Fruit fly (Drosophila melanogaster) whole organism, embryonic: ENCODE results near the gene Acn.

ENCODE experiments used
- Aef1 ChIP-seq: fragments of 200-800 bp; sonication (Bioruptor generic); IDR thresholded peaks from 3 replicates; pipeline ENCODE4 v1.3.6; 2022; ENCODE audit warnings: missing biosample characterization, missing genetic modification characterization
- Atf3 ChIP-seq: fragments of 200-800 bp; sonication (Bioruptor generic); optimal IDR thresholded peaks from 3 replicates; lab custom pipeline; 2016; ENCODE audit warnings: missing biosample characterization, missing genetic modification characterization
- BEAF-32 ChIP-seq: fragments of 200-800 bp; sonication (Bioruptor generic); optimal IDR thresholded peaks from 3 replicates; lab custom pipeline; 2017; ENCODE audit warnings: missing biosample characterization, missing genetic modification characterization, mild to moderate bottlenecking, moderate library complexity, missing genetic modification reagents
- Bdp1 ChIP-seq: fragments of 200-800 bp; sonication (Bioruptor generic); optimal IDR thresholded peaks from 3 replicates; lab custom pipeline; 2016; ENCODE audit warnings: missing biosample characterization, missing genetic modification characterization
- Bgb ChIP-seq: fragments of 200-800 bp; sonication (Bioruptor generic); IDR thresholded peaks from 2 replicates; pipeline ENCODE4 v1.3.6; 2022; ENCODE audit warnings: missing biosample characterization, missing genetic modification characterization; ENCODE audit not compliant: partially characterized antibody
- CG10267 ChIP-seq: fragments of 200-800 bp; sonication (Bioruptor generic); optimal IDR thresholded peaks from 2 replicates; lab custom pipeline; 2018; ENCODE audit warnings: missing biosample characterization, mild to moderate bottlenecking, missing genetic modification characterization, moderate library complexity
- CG10959 ChIP-seq: fragments of 200-800 bp; sonication (Bioruptor generic); IDR thresholded peaks from 2 replicates; pipeline ENCODE4 v1.3.6; 2022; ENCODE audit warnings: missing biosample characterization, missing genetic modification characterization
- CG12659 ChIP-seq: fragments of 200-800 bp; sonication (Bioruptor generic); optimal IDR thresholded peaks from 3 replicates; lab custom pipeline; 2017; ENCODE audit warnings: mild to moderate bottlenecking, missing biosample characterization, missing genetic modification reagents, missing genetic modification characterization
- CG13287 ChIP-seq: fragments of 200-800 bp; sonication (Bioruptor generic); IDR thresholded peaks from 2 replicates; pipeline ENCODE4 v1.3.6; 2022; ENCODE audit warnings: missing biosample characterization, missing genetic modification characterization; ENCODE audit not compliant: partially characterized antibody
- CG13424 ChIP-seq: fragments of 200-800 bp; sonication (Bioruptor generic); optimal IDR thresholded peaks from 2 replicates; lab custom pipeline; 2019; ENCODE audit warnings: missing biosample characterization, mild to moderate bottlenecking, missing genetic modification characterization, moderate library complexity
- CG14860 ChIP-seq: fragments of 200-800 bp; sonication (Bioruptor generic); IDR thresholded peaks from 3 replicates; pipeline ENCODE4 v1.3.6; 2022; ENCODE audit warnings: missing biosample characterization, missing genetic modification characterization; ENCODE audit not compliant: partially characterized antibody
- CG15514 ChIP-seq: fragments of 200-800 bp; sonication (Bioruptor generic); optimal IDR thresholded peaks from 3 replicates; lab custom pipeline; 2017; ENCODE audit warnings: missing biosample characterization, missing genetic modification characterization, mild to moderate bottlenecking, moderate library complexity, missing genetic modification reagents
- CG1603 ChIP-seq: fragments of 200-800 bp; sonication (Bioruptor generic); optimal IDR thresholded peaks from 2 replicates; lab custom pipeline; 2019; ENCODE audit warnings: missing biosample characterization, mild to moderate bottlenecking, missing genetic modification characterization, moderate library complexity
- CG16813 ChIP-seq: fragments of 200-800 bp; sonication (Bioruptor generic); IDR thresholded peaks from 3 replicates; pipeline ENCODE4 v1.3.6; 2022; ENCODE audit warnings: missing biosample characterization, missing genetic modification characterization; ENCODE audit not compliant: partially characterized antibody
- CG30020 ChIP-seq: fragments of 200-800 bp; optimal IDR thresholded peaks from 2 replicates; lab custom pipeline; 2019; ENCODE audit warnings: missing biosample characterization, mild to moderate bottlenecking, missing genetic modification characterization, moderate library complexity
- CG31441 ChIP-seq: fragments of 200-800 bp; sonication (Bioruptor generic); IDR thresholded peaks from 2 replicates; pipeline ENCODE4 v1.3.6; 2022; ENCODE audit warnings: missing biosample characterization, missing genetic modification characterization
- CG34224 ChIP-seq: fragments of 200-800 bp; sonication (Bioruptor generic); IDR thresholded peaks from 3 replicates; pipeline ENCODE4 v1.3.6; 2022; ENCODE audit warnings: missing biosample characterization, missing genetic modification characterization; ENCODE audit not compliant: partially characterized antibody
- CG4617 ChIP-seq: fragments of 200-800 bp; sonication (Bioruptor generic); optimal IDR thresholded peaks from 3 replicates; lab custom pipeline; 2016; ENCODE audit warnings: missing biosample characterization, missing genetic modification characterization, borderline replicate concordance
- CG6175 ChIP-seq: fragments of 200-800 bp; sonication (Bioruptor generic); IDR thresholded peaks from 3 replicates; pipeline ENCODE4 v1.3.6; 2022; ENCODE audit warnings: missing biosample characterization, missing genetic modification characterization
- CG7357 ChIP-seq: fragments of 200-800 bp; sonication (Bioruptor generic); IDR thresholded peaks from 3 replicates; pipeline ENCODE4 v1.3.6; 2022; ENCODE audit warnings: missing biosample characterization, missing genetic modification characterization
- CG8944 ChIP-seq: fragments of 200-800 bp; sonication (Bioruptor generic); optimal IDR thresholded peaks from 3 replicates; lab custom pipeline; 2016; ENCODE audit warnings: missing biosample characterization, missing genetic modification characterization
- CG9437 ChIP-seq: fragments of 200-800 bp; sonication (Bioruptor generic); optimal IDR thresholded peaks from 2 replicates; lab custom pipeline; 2018; ENCODE audit warnings: missing biosample characterization, mild to moderate bottlenecking, missing genetic modification characterization
- Dll ChIP-seq: fragments of 200-800 bp; sonication (Bioruptor generic); IDR thresholded peaks from 4 replicates; pipeline ENCODE4 v1.3.6; 2022; ENCODE audit warnings: missing biosample characterization, missing genetic modification characterization; ENCODE audit not compliant: partially characterized antibody
- Dp ChIP-seq: fragments of 200-800 bp; sonication (Bioruptor generic); optimal IDR thresholded peaks from 2 replicates; lab custom pipeline; 2018; ENCODE audit warnings: missing biosample characterization, mild to moderate bottlenecking, missing genetic modification characterization, moderate library complexity
- Dref ChIP-seq: fragments of 200-800 bp; sonication (Bioruptor generic); IDR thresholded peaks from 2 replicates; pipeline ENCODE4 v1.3.6; 2022; ENCODE audit warnings: missing biosample characterization, missing genetic modification characterization
- HLH4C ChIP-seq: fragments of 200-800 bp; sonication (Bioruptor generic); IDR thresholded peaks from 3 replicates; pipeline ENCODE4 v1.3.6; 2022; ENCODE audit warnings: missing biosample characterization, missing genetic modification characterization; ENCODE audit not compliant: partially characterized antibody
- HmgZ ChIP-seq: fragments of 200-800 bp; sonication (Bioruptor generic); optimal IDR thresholded peaks from 2 replicates; lab custom pipeline; 2018; ENCODE audit warnings: missing biosample characterization, mild to moderate bottlenecking, missing genetic modification characterization
- MESR4 ChIP-seq: fragments of 200-800 bp; sonication (Bioruptor generic); optimal IDR thresholded peaks from 2 replicates; lab custom pipeline; 2018; ENCODE audit warnings: missing biosample characterization, mild to moderate bottlenecking, missing genetic modification characterization, moderate library complexity
- Max ChIP-seq: fragments of 200-800 bp; sonication (Bioruptor generic); optimal IDR thresholded peaks from 2 replicates; lab custom pipeline; 2016; ENCODE audit warnings: missing biosample characterization, mild to moderate bottlenecking, missing genetic modification characterization
- Myb ChIP-seq: fragments of 200-800 bp; sonication (Bioruptor generic); optimal IDR thresholded peaks from 2 replicates; lab custom pipeline; 2016; ENCODE audit warnings: missing biosample characterization, missing genetic modification characterization
- Neu2 ChIP-seq: fragments of 200-800 bp; sonication (Bioruptor generic); optimal IDR thresholded peaks from 3 replicates; lab custom pipeline; 2016; ENCODE audit warnings: missing biosample characterization, missing genetic modification characterization, borderline replicate concordance
- Opbp ChIP-seq: fragments of 200-800 bp; sonication (Bioruptor generic); IDR thresholded peaks from 3 replicates; pipeline ENCODE4 v1.3.6; 2022; ENCODE audit warnings: missing biosample characterization, missing genetic modification characterization; ENCODE audit not compliant: partially characterized antibody
- Scr ChIP-seq: fragments of 200-800 bp; sonication (Bioruptor generic); IDR thresholded peaks from 2 replicates; pipeline ENCODE4 v1.3.6; 2022; ENCODE audit warnings: missing biosample characterization, missing genetic modification characterization; ENCODE audit not compliant: partially characterized antibody
- Sin3A ChIP-seq: fragments of >200 bp; optimal IDR thresholded peaks from 2 replicates; lab custom pipeline; 2018
- aop ChIP-seq: fragments of 200-800 bp; sonication (Bioruptor generic); IDR thresholded peaks from 2 replicates; pipeline ENCODE4 v1.3.6; 2022; ENCODE audit warnings: missing biosample characterization, missing genetic modification characterization
- bbx ChIP-seq: fragments of 200-800 bp; sonication (Bioruptor generic); IDR thresholded peaks from 2 replicates; pipeline ENCODE4 v1.3.6; 2022; ENCODE audit warnings: missing biosample characterization, missing genetic modification characterization; ENCODE audit not compliant: partially characterized antibody
- hb ChIP-seq: fragments of 200-800 bp; sonication (Bioruptor generic); IDR thresholded peaks from 3 replicates; pipeline ENCODE4 v1.3.6; 2022; ENCODE audit warnings: missing biosample characterization, missing genetic modification characterization; ENCODE audit not compliant: partially characterized antibody
- hbn ChIP-seq: fragments of 200-800 bp; sonication (Bioruptor generic); IDR thresholded peaks from 2 replicates; pipeline ENCODE4 v1.3.6; 2022; ENCODE audit warnings: missing biosample characterization, missing genetic modification characterization; ENCODE audit not compliant: partially characterized antibody
- kay ChIP-seq: fragments of 200-800 bp; sonication (Bioruptor generic); optimal IDR thresholded peaks from 2 replicates; lab custom pipeline; 2016; ENCODE audit warnings: missing biosample characterization, missing genetic modification characterization
- knrl ChIP-seq: fragments of 200-800 bp; sonication (Bioruptor generic); IDR thresholded peaks from 3 replicates; pipeline ENCODE4 v1.3.6; 2022; ENCODE audit warnings: missing biosample characterization, missing genetic modification characterization; ENCODE audit not compliant: partially characterized antibody
- phol ChIP-seq: fragments of 200-800 bp; sonication (Bioruptor generic); optimal IDR thresholded peaks from 3 replicates; lab custom pipeline; 2018; ENCODE audit warnings: missing biosample characterization, mild to moderate bottlenecking, missing genetic modification characterization, moderate library complexity
- psq ChIP-seq: fragments of 200-800 bp; sonication (Bioruptor generic); optimal IDR thresholded peaks from 2 replicates; lab custom pipeline; 2017; ENCODE audit warnings: missing biosample characterization, missing genetic modification characterization
- row ChIP-seq: fragments of 200-800 bp; sonication (Bioruptor generic); IDR thresholded peaks from 3 replicates; pipeline ENCODE4 v1.3.6; 2022; ENCODE audit warnings: missing biosample characterization, missing genetic modification characterization
- salm ChIP-seq: fragments of 200-800 bp; sonication (Bioruptor generic); optimal IDR thresholded peaks from 2 replicates; lab custom pipeline; 2018; ENCODE audit warnings: missing biosample characterization, mild to moderate bottlenecking, missing genetic modification characterization
- sens ChIP-seq: fragments of 200-800 bp; sonication (Bioruptor generic); peaks from one replicate; lab custom pipeline; 2016; ENCODE audit warnings: missing biosample characterization, missing genetic modification characterization
- sna ChIP-seq: fragments of 200-800 bp; sonication (Bioruptor generic); IDR thresholded peaks from 2 replicates; pipeline ENCODE4 v1.3.6; 2022; ENCODE audit warnings: missing biosample characterization, missing genetic modification characterization; ENCODE audit not compliant: partially characterized antibody
- stwl ChIP-seq: fragments of 200-800 bp; sonication (Bioruptor generic); optimal IDR thresholded peaks from 3 replicates; lab custom pipeline; 2018; ENCODE audit warnings: missing biosample characterization, mild to moderate bottlenecking, missing genetic modification characterization, moderate library complexity
- trem ChIP-seq: fragments of 200-800 bp; optimal IDR thresholded peaks from 3 replicates; lab custom pipeline; 2019; ENCODE audit warnings: missing biosample characterization, mild to moderate bottlenecking, missing genetic modification characterization, moderate library complexity
- vnd ChIP-seq: fragments of 200-800 bp; sonication (Bioruptor generic); IDR thresholded peaks from 3 replicates; pipeline ENCODE4 v1.3.6; 2022; ENCODE audit warnings: missing biosample characterization, missing genetic modification characterization; ENCODE audit not compliant: partially characterized antibody

Acn gene

DNA sequence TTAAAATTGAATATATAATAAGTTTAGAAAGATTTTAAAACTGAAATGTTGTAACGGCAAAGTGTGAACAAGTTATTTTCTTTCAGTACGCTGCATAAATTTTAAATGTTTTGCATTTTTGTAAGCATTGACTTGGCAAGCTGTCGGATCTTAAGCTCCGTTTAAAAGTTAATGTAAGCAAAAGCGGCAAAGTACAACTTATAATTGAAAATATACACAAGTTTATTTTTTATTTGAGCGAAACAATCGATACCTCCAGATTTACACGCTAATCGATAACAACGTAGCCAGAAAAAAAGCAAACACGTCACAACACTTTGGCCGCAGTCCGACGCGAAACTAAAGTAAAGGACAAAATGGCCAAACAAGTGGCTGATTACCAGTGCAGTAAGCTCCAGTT, 3.6 kb upstream of the Acn start, which contains the start of gene Catsup (continued):
- peak; percentile 33 for TF ChIP-seq CG10267 (tag; lab: Kevin White, UChicago)
- TF ChIP-seq Dref (GFP tag; lab: Robert Waterston, UW), result peak; percentile 69
- TF ChIP-seq BEAF-32, result peak; percentile 73
- peak; percentile 16 for TF ChIP-seq CG12659 (GFP tag; lab: Kevin White, UChicago)
- peak; percentile 84 for TF ChIP-seq CG13287
- TF ChIP-seq Max (GFP tag; lab: Kevin White, UChicago), result no peak
- TF ChIP-seq Bdp1 (GFP tag; lab: Kevin White, UChicago), result no peak
- TF ChIP-seq Scr (GFP tag; lab: Robert Waterston, UW), result peak; percentile 81
- TF ChIP-seq HmgZ (tag; lab: Kevin White, UChicago), result peak; percentile 12
- peak; percentile 57; the same call in 1 of the 3 replicates for TF ChIP-seq Opbp (GFP tag; lab: Robert Waterston, UW)
- TF ChIP-seq hb (GFP tag; lab: Robert Waterston, UW), result peak; percentile 58; the same call in 1 of the 3 replicates
- peak; percentile 21 for TF ChIP-seq Dp (GFP tag; lab: Kevin White, UChicago)
- TF ChIP-seq MESR4 (GFP tag; lab: Kevin White, UChicago), result peak; percentile 54
- peak; percentile 17 for TF ChIP-seq CG4617 (GFP tag; lab: Kevin White, UChicago)
- no peak for TF ChIP-seq Neu2 (GFP tag; lab: Kevin White, UChicago)
- no peak for TF ChIP-seq CG31441
- TF ChIP-seq psq (GFP tag; lab: Kevin White, UChicago), result no peak
- peak; percentile 17 for TF ChIP-seq phol
- TF ChIP-seq Dll (GFP tag; lab: Robert Waterston, UW), result peak; percentile 85
- peak; percentile 18 for TF ChIP-seq CG15514 (GFP tag; lab: Kevin White, UChicago)
- TF ChIP-seq kay (GFP tag; lab: Kevin White, UChicago), result no peak
- TF ChIP-seq row (GFP tag; lab: Robert Waterston, UW), result peak; percentile 14; the same call in 1 of the 3 replicates
- peak; percentile 72 for TF ChIP-seq sens (GFP tag; lab: Kevin White, UChicago)
- TF ChIP-seq CG30020 (tag; lab: Kevin White, UChicago), result peak; percentile 78
- TF ChIP-seq CG9437 (GFP tag; lab: Kevin White, UChicago), result peak; percentile 21
- no peak for TF ChIP-seq Atf3 (GFP tag; lab: Kevin White, UChicago)
- TF ChIP-seq Myb (GFP tag; lab: Kevin White, UChicago), result peak; percentile 46
- no peak for TF ChIP-seq aop (GFP tag; lab: Robert Waterston, UW)
- peak; percentile 77 for TF ChIP-seq HLH4C
- no peak for TF ChIP-seq CG8944 (GFP tag; lab: Kevin White, UChicago)
- peak; percentile 61 for TF ChIP-seq bbx
- peak; percentile 59 for TF ChIP-seq stwl (tag; lab: Kevin White, UChicago)
- peak; percentile 20 for TF ChIP-seq Sin3A (lab: Kevin White, UChicago)
- peak; percentile 70 for TF ChIP-seq Bgb (GFP tag; lab: Robert Waterston, UW)
- TF ChIP-seq sna (GFP tag; lab: Robert Waterston, UW), result peak; percentile 78
- peak; percentile 6 for TF ChIP-seq CG1603
- TF ChIP-seq CG13424 (tag; lab: Kevin White, UChicago), result no peak
- no peak for TF ChIP-seq salm (tag; lab: Kevin White, UChicago)
- no peak for TF ChIP-seq Aef1 (GFP tag; lab: Robert Waterston, UW)
- TF ChIP-seq knrl (GFP tag; lab: Robert Waterston, UW), result peak; percentile 75
- peak; percentile 16 for TF ChIP-seq trem
- TF ChIP-seq hbn (GFP tag; lab: Robert Waterston, UW), result peak; percentile 67
- peak; percentile 82 for TF ChIP-seq CG7357 (GFP tag; lab: Robert Waterston, UW)
- TF ChIP-seq CG10959 (GFP tag; lab: Robert Waterston, UW), result no peak
- TF ChIP-seq CG14860, result peak; percentile 47; the same call in 2 of the 3 replicates
- peak; percentile 49; the same call in 1 of the 3 replicates for TF ChIP-seq vnd
- TF ChIP-seq CG16813 (GFP tag; lab: Robert Waterston, UW), result peak; percentile 63; the same call in 2 of the 3 replicates
- TF ChIP-seq CG6175 (GFP tag; lab: Robert Waterston, UW), result no peak
- TF ChIP-seq CG34224, result peak; percentile 58
